Worm (Caenorhabditis elegans) whole organism, L4 larva: ENCODE measurements around the gene F13H6.5.
A peak's percentile ranks its signal among the peaks of the same experiment; 100 is the strongest.

Experiments
- D1046.2 ChIP-seq: fragments of 200-800 bp; sonication (Bioruptor generic); IDR thresholded peaks from 2 replicates; pipeline ENCODE4 v1.3.6; 2022; ENCODE audit warnings: missing genetic modification characterization, missing compliant biosample characterization
- R02D3.7 ChIP-seq: fragments of 150-350 bp; sonication (generic microtip); optimal IDR thresholded peaks from 3 replicates; lab custom pipeline; 2014; ENCODE audit warnings: missing biosample characterization, missing genetic modification characterization
- T20F7.1 ChIP-seq: fragments of 200-800 bp; sonication (Bioruptor generic); optimal IDR thresholded peaks from 2 replicates; lab custom pipeline; 2018; ENCODE audit warnings: mild to moderate bottlenecking, missing genetic modification characterization, missing compliant biosample characterization
- T26A8.4 ChIP-seq: fragments of 200-800 bp; sonication (Bioruptor generic); IDR thresholded peaks from 2 replicates; pipeline ENCODE4 v1.3.6; 2022; ENCODE audit warnings: missing genetic modification characterization, missing compliant biosample characterization
- Y75B8A.6 ChIP-seq: fragments of 200-800 bp; sonication (Bioruptor generic); IDR thresholded peaks from 2 replicates; pipeline ENCODE4 v1.3.6; 2022; ENCODE audit warnings: missing genetic modification reagents, missing genetic modification characterization, missing compliant biosample characterization
- aha-1 ChIP-seq: fragments of 150-350 bp; peaks from one replicate; lab custom pipeline; 2014; ENCODE audit warnings: missing biosample characterization, missing genetic modification characterization
- ceh-20 ChIP-seq: fragments of 200-800 bp; sonication (Bioruptor generic); IDR thresholded peaks from 2 replicates; pipeline ENCODE4 v1.3.6; 2022; ENCODE audit warnings: missing genetic modification reagents, missing genetic modification characterization, missing compliant biosample characterization
- ceh-32 ChIP-seq: sonication (generic microtip); optimal IDR thresholded peaks from 2 replicates; lab custom pipeline; 2016; ENCODE audit warnings: mild to moderate bottlenecking, missing genetic modification characterization, missing compliant biosample characterization; ENCODE audit not compliant: poor library complexity
- daf-16 ChIP-seq, 3 experiments: sonication (generic microtip); optimal IDR thresholded peaks; 2 replicates each; lab custom pipeline; 2016 to 2017; ENCODE audit warnings: missing genetic modification characterization in 3 of 3, missing genetic modification reagents in 3 of 3, mild to moderate bottlenecking in 2 of 3, missing compliant biosample characterization in 2 of 3, missing biosample characterization in 1 of 3, moderate library complexity in 1 of 3
- dmd-6 ChIP-seq: fragments of 200-800 bp; sonication (Bioruptor generic); IDR thresholded peaks from 2 replicates; pipeline ENCODE4 v1.3.6; 2022; ENCODE audit warnings: missing genetic modification reagents, missing genetic modification characterization, missing compliant biosample characterization
- duxl-1 ChIP-seq: sonication (generic microtip); optimal IDR thresholded peaks from 2 replicates; lab custom pipeline; 2016; ENCODE audit warnings: mild to moderate bottlenecking, missing genetic modification characterization, moderate library complexity, missing compliant biosample characterization; ENCODE audit not compliant: poor library complexity
- dve-1 ChIP-seq: sonication (generic microtip); optimal IDR thresholded peaks from 2 replicates; lab custom pipeline; 2017; ENCODE audit warnings: antibody characterized with exemption, mild to moderate bottlenecking, missing genetic modification characterization, missing compliant biosample characterization; ENCODE audit not compliant: insufficient read depth
- gei-8 ChIP-seq: fragments of 200-800 bp; sonication (Bioruptor generic); optimal IDR thresholded peaks from 2 replicates; lab custom pipeline; 2018; ENCODE audit warnings: mild to moderate bottlenecking, missing genetic modification characterization, missing compliant biosample characterization
- hlh-11 ChIP-seq: fragments of 200-800 bp; sonication (Bioruptor generic); optimal IDR thresholded peaks from 2 replicates; lab custom pipeline; 2018; ENCODE audit warnings: mild to moderate bottlenecking, missing genetic modification characterization, missing compliant biosample characterization
- hlh-30 ChIP-seq: sonication (generic microtip); optimal IDR thresholded peaks from 2 replicates; lab custom pipeline; 2017; ENCODE audit warnings: antibody characterized with exemption, mild to moderate bottlenecking, missing genetic modification characterization, missing compliant biosample characterization; ENCODE audit not compliant: insufficient read depth
- hmg-1.1 ChIP-seq: fragments of 200-800 bp; sonication (Bioruptor generic); IDR thresholded peaks from 2 replicates; pipeline ENCODE4 v1.3.6; 2022; ENCODE audit warnings: missing genetic modification reagents, missing genetic modification characterization, missing compliant biosample characterization
- jun-1 ChIP-seq: fragments of 150-350 bp; optimal IDR thresholded peaks from 2 replicates; lab custom pipeline; 2014; ENCODE audit warnings: missing biosample characterization, missing genetic modification reagents, missing genetic modification characterization
- lim-7 ChIP-seq: fragments of 200-800 bp; sonication (Bioruptor generic); IDR thresholded peaks from 2 replicates; pipeline ENCODE4 v1.3.6; 2022; ENCODE audit warnings: missing genetic modification characterization, missing compliant biosample characterization
- lin-1 ChIP-seq: fragments of 200-800 bp; sonication (Bioruptor generic); IDR thresholded peaks from 2 replicates; pipeline ENCODE4 v1.3.6; 2022; ENCODE audit warnings: missing genetic modification reagents, missing genetic modification characterization, missing compliant biosample characterization
- lin-13 ChIP-seq: fragments of 150-350 bp; optimal IDR thresholded peaks from 2 replicates; lab custom pipeline; 2014; ENCODE audit warnings: missing biosample characterization, missing genetic modification reagents, missing genetic modification characterization
- lin-38 ChIP-seq: fragments of 200-800 bp; sonication (Bioruptor generic); IDR thresholded peaks from 2 replicates; pipeline ENCODE4 v1.3.6; 2022; ENCODE audit warnings: missing genetic modification reagents, missing genetic modification characterization, missing compliant biosample characterization
- lsy-2 ChIP-seq, 2 experiments: fragments of 150-350 bp in 1 of 2; sonication (generic microtip) in 1 of 2; optimal IDR thresholded peaks; 2 replicates each; lab custom pipeline; 2014 to 2017; ENCODE audit warnings: missing biosample characterization in 2 of 2, missing genetic modification characterization in 2 of 2
- madf-5 ChIP-seq, 2 experiments: fragments of 200-800 bp; sonication (Bioruptor generic); IDR thresholded peaks; 2 replicates each; pipeline ENCODE4 v1.3.6; 2022; ENCODE audit warnings: missing compliant biosample characterization in 2 of 2, missing genetic modification characterization in 2 of 2
- mdl-1 ChIP-seq, 2 experiments: fragments of 150-350 bp in 1 of 2; sonication (generic microtip) in 1 of 2; optimal IDR thresholded peaks; 2 replicates each; lab custom pipeline; 2014 to 2017; ENCODE audit warnings: missing biosample characterization in 2 of 2, missing genetic modification characterization in 2 of 2
- mep-1 ChIP-seq: fragments of 150-350 bp; sonication (generic microtip); optimal IDR thresholded peaks from 3 replicates; lab custom pipeline; 2014; ENCODE audit warnings: missing biosample characterization, missing genetic modification characterization
- mxl-3 ChIP-seq: fragments of 200-800 bp; sonication (Bioruptor generic); optimal IDR thresholded peaks from 2 replicates; lab custom pipeline; 2018; ENCODE audit warnings: mild to moderate bottlenecking, missing genetic modification characterization, missing compliant biosample characterization
- nhr-102 ChIP-seq: sonication (generic microtip); optimal IDR thresholded peaks from 2 replicates; lab custom pipeline; 2016; ENCODE audit warnings: mild to moderate bottlenecking, missing genetic modification characterization, moderate library complexity, missing compliant biosample characterization
- nhr-237 ChIP-seq: sonication (generic microtip); optimal IDR thresholded peaks from 2 replicates; lab custom pipeline; 2017; ENCODE audit warnings: missing biosample characterization, missing genetic modification characterization
- nhr-28 ChIP-seq: fragments of 150-350 bp; optimal IDR thresholded peaks from 2 replicates; lab custom pipeline; 2014; ENCODE audit warnings: missing biosample characterization, missing genetic modification characterization
- nhr-42 ChIP-seq: fragments of 200-800 bp; sonication (Bioruptor generic); IDR thresholded peaks from 2 replicates; pipeline ENCODE4 v1.3.6; 2022; ENCODE audit warnings: missing genetic modification characterization, missing compliant biosample characterization
- nhr-48 ChIP-seq: sonication (generic microtip); optimal IDR thresholded peaks from 2 replicates; lab custom pipeline; 2016; ENCODE audit warnings: mild to moderate bottlenecking, missing genetic modification characterization, missing compliant biosample characterization
- nhr-77 ChIP-seq: fragments of 150-350 bp; optimal IDR thresholded peaks from 2 replicates; lab custom pipeline; 2014; ENCODE audit warnings: missing biosample characterization, missing genetic modification characterization
- php-3 ChIP-seq: fragments of 200-800 bp; sonication (Bioruptor generic); IDR thresholded peaks from 2 replicates; pipeline ENCODE4 v1.3.6; 2022; ENCODE audit warnings: missing genetic modification reagents, missing genetic modification characterization, missing compliant biosample characterization
- pqm-1 ChIP-seq: sonication (generic microtip); optimal IDR thresholded peaks from 2 replicates; lab custom pipeline; 2017; ENCODE audit warnings: missing biosample characterization, missing genetic modification characterization
- sdz-12 ChIP-seq: fragments of 200-800 bp; sonication (Bioruptor generic); optimal IDR thresholded peaks from 2 replicates; lab custom pipeline; 2018; ENCODE audit warnings: mild to moderate bottlenecking, missing genetic modification characterization, missing compliant biosample characterization
- tra-1 ChIP-seq: fragments of 200-800 bp; sonication (Bioruptor generic); IDR thresholded peaks from 2 replicates; pipeline ENCODE4 v1.3.6; 2022; ENCODE audit warnings: missing genetic modification reagents, missing genetic modification characterization, missing compliant biosample characterization
- unc-62 ChIP-seq, 3 experiments: fragments of 150-350 bp in 1 of 3; sonication (generic microtip); optimal IDR thresholded peaks in 2 of 3; peaks in 1 of 3; 1 replicate in 1 of 3; 2 replicates in 2 of 3; lab custom pipeline; 2014 to 2017; ENCODE audit warnings: missing biosample characterization in 3 of 3, missing genetic modification characterization in 3 of 3, missing genetic modification reagents in 3 of 3, missing genotype in 1 of 3

The F13H6.5 gene

ce11 chrV:6414469-6414868, 39.7 kb upstream of the F13H6.5 start (continued):
- TF ChIP-seq ceh-20 (GFP tag; lab: Robert Waterston, UW) (no peak), lin-13 (GFP tag; lab: Kevin White, UChicago) (no peak), lin-1 (no peak), lim-7 (no peak), madf-5 (GFP tag; IDR thresholded peaks at IDR 0.05; lab: Robert Waterston, UW) (no peak), dve-1 (peak; percentile 37), hmg-1.1 (GFP tag; lab: Robert Waterston, UW) (no peak), sdz-12 (GFP tag; lab: Kevin White, UChicago) (no peak), gei-8 (GFP tag; lab: Kevin White, UChicago) (no peak), hlh-11 (tag; lab: Kevin White, UChicago) (peak; percentile 28), R02D3.7 (tag; lab: Kevin White, UChicago) (no peak)

DNA sequence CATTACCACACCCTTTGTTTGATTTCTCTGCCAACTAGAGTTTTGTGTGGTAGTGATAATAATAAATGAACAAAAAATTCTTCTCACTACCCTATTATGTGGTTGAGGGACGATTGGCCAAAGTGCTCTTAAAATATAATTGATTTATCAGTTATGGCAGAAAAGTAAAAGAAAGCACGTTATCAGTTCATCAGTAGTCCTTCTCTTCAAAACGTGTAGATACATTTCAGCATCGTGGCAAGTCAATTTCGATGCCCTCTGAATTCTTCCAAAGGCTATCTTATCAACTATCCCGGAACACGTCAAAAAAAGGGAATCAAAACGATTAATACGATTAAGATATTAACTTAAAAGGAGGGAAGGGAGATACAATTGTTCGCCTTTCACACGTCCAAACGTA, 38.3 kb upstream of the F13H6.5 start:
- TF ChIP-seq tra-1 (peak; percentile 80; the same call in 1 of the 2 replicates), dmd-6 (GFP tag; lab: Robert Waterston, UW) (peak; percentile 90), hlh-11 (tag; lab: Kevin White, UChicago) (peak; percentile 85), pqm-1 (tag; lab: Kevin White, UChicago) (peak; percentile 97), mxl-3 (GFP tag; lab: Kevin White, UChicago) (peak; percentile 57), nhr-28 (tag; lab: Kevin White, UChicago) (peak; percentile 87), lin-38 (no peak), ceh-32 (tag; lab: Kevin White, UChicago) (no peak), D1046.2 (GFP tag; lab: Robert Waterston, UW) (no peak), dve-1 (peak; percentile 86), duxl-1 (no peak), aha-1 (tag; lab: Kevin White, UChicago) (no peak), nhr-102 (peak; percentile 72), lin-1 (peak; percentile 78), daf-16 (GFP tag; optimal IDR thresholded peaks at IDR 0.05; lab: Kevin White, UChicago) (peak in 1 of 2 experiments; percentile 41), daf-16 (tag; optimal IDR thresholded peaks at IDR 0.05; lab: Kevin White, UChicago) (peak; percentile 52), T20F7.1 (GFP tag; lab: Kevin White, UChicago) (peak; percentile 35), nhr-48 (tag; lab: Kevin White, UChicago) (peak; percentile 71), mep-1 (peak; percentile 30), mdl-1 (tag; optimal IDR thresholded peaks at IDR 0.05; lab: Kevin White, UChicago) (peak in 1 of 2 experiments; percentile 46), php-3 (peak; percentile 70; the same call in 1 of the 2 replicates)
- TF ChIP-seq, all 104 proteins: peak for 15

ce11 chrV:6411161-6411560, 36.4 kb upstream of the F13H6.5 start:
- TF ChIP-seq dve-1: peak; percentile 74
- TF ChIP-seq mxl-3 (GFP tag; lab: Kevin White, UChicago): peak; percentile 17
- peak in 1 of 2 experiments; percentile 38 for TF ChIP-seq lsy-2 (tag; optimal IDR thresholded peaks at IDR 0.05; lab: Kevin White, UChicago)
- no peak for TF ChIP-seq sdz-12 (GFP tag; lab: Kevin White, UChicago)
- TF ChIP-seq unc-62 (GFP tag; optimal IDR thresholded peaks at IDR 0.05 in 1 of 2; lab: Kevin White, UChicago): peak in 1 of 2 experiments; percentile 25
- no peak for TF ChIP-seq unc-62 (tag; optimal IDR thresholded peaks at IDR 0.05; lab: Kevin White, UChicago)
- TF ChIP-seq daf-16 (GFP tag; optimal IDR thresholded peaks at IDR 0.05; lab: Kevin White, UChicago): no peak
- peak; percentile 34 for TF ChIP-seq daf-16 (tag; optimal IDR thresholded peaks at IDR 0.05; lab: Kevin White, UChicago)
- TF ChIP-seq hlh-11 (tag; lab: Kevin White, UChicago): peak; percentile 72
- TF ChIP-seq ceh-20 (GFP tag; lab: Robert Waterston, UW): peak; percentile 68
- TF ChIP-seq nhr-42: no peak
- TF ChIP-seq jun-1 (tag; lab: Kevin White, UChicago): no peak
- peak; percentile 84 for TF ChIP-seq pqm-1 (tag; lab: Kevin White, UChicago)
- peak; percentile 37 for TF ChIP-seq nhr-48 (tag; lab: Kevin White, UChicago)
- TF ChIP-seq nhr-77 (tag; lab: Kevin White, UChicago): peak; percentile 54
- no peak for TF ChIP-seq Y75B8A.6 (GFP tag; lab: Robert Waterston, UW)
- peak; percentile 31 for TF ChIP-seq nhr-102
- TF ChIP-seq nhr-28 (tag; lab: Kevin White, UChicago): peak; percentile 91
- TF ChIP-seq lin-1: 0 out of 2 replicates have a peak, but pooled peaks have one; percentile 11
- TF ChIP-seq T26A8.4 (GFP tag; lab: Robert Waterston, UW): no peak
- no peak for TF ChIP-seq lin-13 (GFP tag; lab: Kevin White, UChicago)
- TF ChIP-seq hlh-30 (tag; lab: Kevin White, UChicago): peak; percentile 50
- TF ChIP-seq T20F7.1 (GFP tag; lab: Kevin White, UChicago): peak; percentile 31
- TF ChIP-seq mep-1: peak; percentile 21
- peak; percentile 93 for TF ChIP-seq dmd-6 (GFP tag; lab: Robert Waterston, UW)
- no peak for TF ChIP-seq nhr-237 (tag; lab: Kevin White, UChicago)
- peak; percentile 99 for TF ChIP-seq php-3
- peak in 1 of 2 experiments; percentile 75 for TF ChIP-seq mdl-1 (tag; optimal IDR thresholded peaks at IDR 0.05; lab: Kevin White, UChicago)
- peak; percentile 67; the same call in 1 of the 2 replicates for TF ChIP-seq tra-1
